Fruit fly (Drosophila melanogaster): ENCODE results near the gene Cyp4g1.

dm6 chrX:494607-495006 lies 25.5 kb upstream of the Cyp4g1 start, which contains the start of gene CG17778:
- TF ChIP-seq psq (optimal IDR thresholded peaks at IDR 0.05) (no peak), usp (GFP tag; optimal IDR thresholded peaks at IDR 0.05) (no peak), CG8478 (optimal IDR thresholded peaks at IDR 0.05) (no peak), EcR (GFP tag; optimal IDR thresholded peaks at IDR 0.05) (no peak)

Measured in whole organism.